Fruit fly (Drosophila melanogaster) whole organism, adult: Measurements from ENCODE around the gene Mhc.

ENCODE experiments used
- CG11617 ChIP-seq: fragments of 200-800 bp; sonication (Bioruptor generic); optimal IDR thresholded peaks from 2 replicates; lab custom pipeline; 2017; ENCODE audit warnings: mild to moderate bottlenecking, missing biosample characterization, missing genetic modification reagents, missing genetic modification characterization
- CG12768 ChIP-seq: fragments of 200-800 bp; sonication (Bioruptor generic); optimal IDR thresholded peaks from 2 replicates; lab custom pipeline; 2017; ENCODE audit warnings: missing biosample characterization, missing genetic modification characterization, mild to moderate bottlenecking, moderate library complexity, missing genetic modification reagents
- CG14711 ChIP-seq: fragments of 200-800 bp; sonication (Bioruptor generic); optimal IDR thresholded peaks from 2 replicates; lab custom pipeline; 2018; ENCODE audit warnings: missing biosample characterization, mild to moderate bottlenecking, missing genetic modification characterization, moderate library complexity
- CG1620 ChIP-seq: fragments of 200-800 bp; sonication (Bioruptor generic); optimal IDR thresholded peaks from 2 replicates; lab custom pipeline; 2016; ENCODE audit warnings: missing biosample characterization, missing genetic modification characterization
- CG33017 ChIP-seq: fragments of 200-800 bp; sonication (Bioruptor generic); optimal IDR thresholded peaks from 2 replicates; lab custom pipeline; 2018; ENCODE audit warnings: missing biosample characterization, mild to moderate bottlenecking, missing genetic modification characterization, moderate library complexity
- CG5204 ChIP-seq: fragments of 200-800 bp; sonication (Bioruptor generic); optimal IDR thresholded peaks from 2 replicates; lab custom pipeline; 2016; ENCODE audit warnings: missing biosample characterization, missing genetic modification characterization
- CG7045 ChIP-seq: fragments of 200-800 bp; sonication (Bioruptor generic); optimal IDR thresholded peaks from 2 replicates; lab custom pipeline; 2017; ENCODE audit warnings: missing biosample characterization, mild to moderate bottlenecking, missing genetic modification characterization
- CG7101 ChIP-seq: fragments of 200-800 bp; sonication (Bioruptor generic); optimal IDR thresholded peaks from 2 replicates; lab custom pipeline; 2018; ENCODE audit warnings: missing biosample characterization, mild to moderate bottlenecking, missing genetic modification characterization, moderate library complexity
- Clk ChIP-seq: fragments of 200-800 bp; sonication (Bioruptor generic); optimal IDR thresholded peaks from 2 replicates; lab custom pipeline; 2017; ENCODE audit warnings: missing biosample characterization, missing genetic modification characterization
- Crg-1 ChIP-seq: fragments of 200-800 bp; sonication (Bioruptor generic); optimal IDR thresholded peaks from 2 replicates; lab custom pipeline; 2016; ENCODE audit warnings: missing biosample characterization, missing genetic modification characterization
- Hr96 ChIP-seq: fragments of 200-800 bp; sonication (Bioruptor generic); optimal IDR thresholded peaks from 2 replicates; lab custom pipeline; 2016; ENCODE audit warnings: missing biosample characterization, missing genetic modification characterization
- Mnt ChIP-seq: fragments of 200-800 bp; sonication (Bioruptor generic); optimal IDR thresholded peaks from 2 replicates; lab custom pipeline; 2016; ENCODE audit warnings: missing biosample characterization, mild to moderate bottlenecking, missing genetic modification characterization
- bab1 ChIP-seq: fragments of 200-800 bp; sonication (Bioruptor generic); optimal IDR thresholded peaks from 3 replicates; lab custom pipeline; 2019; ENCODE audit warnings: missing biosample characterization, mild to moderate bottlenecking, missing genetic modification characterization, moderate library complexity
- cic ChIP-seq: fragments of 200-800 bp; sonication (Bioruptor generic); optimal IDR thresholded peaks from 2 replicates; lab custom pipeline; 2017; ENCODE audit warnings: missing biosample characterization, mild to moderate bottlenecking, missing genetic modification characterization, moderate library complexity
- cnc ChIP-seq, 2 experiments: fragments of >200 bp; optimal IDR thresholded peaks; 2 replicates each; lab custom pipeline; 2017
- kay ChIP-seq: fragments of 200-800 bp; sonication (Bioruptor generic); peaks from one replicate; lab custom pipeline; 2016; ENCODE audit warnings: missing biosample characterization, missing genetic modification characterization, borderline replicate concordance
- ovo ChIP-seq: fragments of 200-800 bp; sonication (Bioruptor generic); optimal IDR thresholded peaks from 2 replicates; lab custom pipeline; 2016; ENCODE audit warnings: missing biosample characterization, missing genetic modification characterization
- pad ChIP-seq: fragments of 200-800 bp; sonication (Bioruptor generic); optimal IDR thresholded peaks from 3 replicates; lab custom pipeline; 2017; ENCODE audit warnings: missing biosample characterization, missing genetic modification characterization, mild to moderate bottlenecking, moderate library complexity, missing genetic modification reagents
- tj ChIP-seq: fragments of 200-800 bp; sonication (Bioruptor generic); optimal IDR thresholded peaks from 3 replicates; lab custom pipeline; 2017; ENCODE audit warnings: missing biosample characterization, mild to moderate bottlenecking, missing genetic modification characterization, moderate library complexity
- toe ChIP-seq: fragments of 200-800 bp; sonication (Bioruptor generic); optimal IDR thresholded peaks from 2 replicates; lab custom pipeline; 2016; ENCODE audit warnings: missing biosample characterization, missing genetic modification characterization

Mhc gene

dm6 chr2L:16720707-16721700, 45.4 kb upstream of the Mhc start:
- TF ChIP-seq Clk (GFP tag; lab: Kevin White, UChicago) (peak; percentile 86), pad (GFP tag; lab: Kevin White, UChicago) (peak; percentile 85), ovo (peak; percentile 91), bab1 (GFP tag; lab: Kevin White, UChicago) (peak; percentile 98), CG7101 (tag; lab: Kevin White, UChicago) (peak; percentile 93), CG7045 (peak; percentile 97), CG5204 (peak; percentile 97), kay (GFP tag; lab: Kevin White, UChicago) (peak; percentile 99), toe (peak; percentile 95), cic (GFP tag; lab: Kevin White, UChicago) (peak; percentile 75), cnc (optimal IDR thresholded peaks at IDR 0.05; lab: Kevin White, UChicago) (no peak), tj (GFP tag; lab: Kevin White, UChicago) (peak; percentile 81), CG12768 (GFP tag; lab: Kevin White, UChicago) (peak; percentile 93), Hr96 (GFP tag; lab: Kevin White, UChicago) (peak; percentile 88), Crg-1 (GFP tag; lab: Kevin White, UChicago) (peak; percentile 84), CG33017 (peak; percentile 94), Mnt (peak; percentile 86), CG1620 (peak; percentile 94), CG11617 (GFP tag; lab: Kevin White, UChicago) (peak; percentile 96), CG14711 (tag; lab: Kevin White, UChicago) (peak; percentile 95)

dm6 chr2L:16722596-16722995, 43.8 kb upstream of the Mhc start:
- TF ChIP-seq kay (GFP tag; lab: Kevin White, UChicago) (peak; percentile 79), ovo (no peak)

dm6 chr2L:16727578-16728023, 38.8 kb upstream of the Mhc start, which contains the start of gene VhaSFD:
Gene VhaSFD, minus strand, starts transcription at chr2L:16727826.
- TF ChIP-seq Hr96 (GFP tag; lab: Kevin White, UChicago), result no peak
- TF ChIP-seq CG12768 (GFP tag; lab: Kevin White, UChicago), result peak; percentile 73
- peak; percentile 69 for TF ChIP-seq tj (GFP tag; lab: Kevin White, UChicago)
- peak; percentile 50 for TF ChIP-seq CG7101 (tag; lab: Kevin White, UChicago)
- peak; percentile 53 for TF ChIP-seq bab1 (GFP tag; lab: Kevin White, UChicago)
- TF ChIP-seq CG1620, result peak; percentile 9
- TF ChIP-seq cic (GFP tag; lab: Kevin White, UChicago), result peak; percentile 48
- peak; percentile 14 for TF ChIP-seq pad (GFP tag; lab: Kevin White, UChicago)
- TF ChIP-seq CG33017, result peak; percentile 40
- no peak for TF ChIP-seq CG14711 (tag; lab: Kevin White, UChicago)
- peak; percentile 75 for TF ChIP-seq Mnt

DNA sequence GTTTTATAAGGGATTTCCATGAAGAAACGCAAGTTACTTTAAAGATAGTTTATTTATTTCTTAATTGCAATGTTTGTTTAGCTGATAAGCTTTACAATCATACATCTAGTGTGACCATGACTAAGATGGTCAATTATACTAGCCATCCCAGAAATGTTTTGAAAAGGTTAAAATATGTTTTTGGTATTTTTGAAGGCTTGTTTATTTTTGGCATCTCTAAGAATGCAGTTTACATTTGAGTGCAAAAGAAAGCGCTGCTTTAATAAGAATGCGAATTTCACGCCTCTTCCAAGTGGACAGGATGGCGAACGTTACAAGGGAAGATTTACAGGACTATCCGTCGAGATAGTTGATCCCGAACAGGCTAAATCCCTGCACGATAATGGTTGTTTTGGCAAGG, 36.8 kb upstream of the Mhc start, which contains the start of gene Tsen2:
Gene Tsen2 (plus strand): TSS at position 222 of the 400 bp plus-strand sequence.
- TF ChIP-seq kay (GFP tag; lab: Kevin White, UChicago), result no peak
- peak; percentile 2 for TF ChIP-seq Mnt

DNA sequence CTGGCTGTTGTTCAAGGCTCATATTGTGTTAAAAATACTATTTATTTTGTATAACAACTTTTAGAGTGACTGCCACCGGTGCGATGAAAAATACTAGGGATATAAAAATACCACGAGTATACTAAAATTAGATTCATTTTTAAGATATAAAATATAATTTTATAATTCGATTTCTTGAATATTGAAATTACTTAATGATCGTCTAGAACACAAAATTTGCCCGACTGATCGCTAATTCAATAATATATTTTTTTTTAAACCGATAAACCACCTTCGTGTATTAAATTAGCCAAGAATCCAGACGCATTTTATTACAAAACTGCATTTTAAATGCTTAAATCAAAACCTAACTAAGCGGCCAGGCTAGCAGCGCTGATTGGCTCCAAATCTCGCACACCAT, 35.4 kb upstream of the Mhc start, which contains the start of gene CG17996:
Gene CG17996 (minus strand): TSS at position 101 of the 400 bp plus-strand sequence.
- no peak for TF ChIP-seq CG7101 (tag; lab: Kevin White, UChicago)

dm6 chr2L:16731799-16732198, 34.6 kb upstream of the Mhc start, which contains the start of gene Prosbeta4:
Gene Prosbeta4, minus strand, starts transcription at chr2L:16732133.
- no peak for TF ChIP-seq CG5204
- peak; percentile 66 to 93 for TF ChIP-seq cnc (optimal IDR thresholded peaks at IDR 0.05; lab: Kevin White, UChicago)
- no peak for TF ChIP-seq tj (GFP tag; lab: Kevin White, UChicago)

dm6 chr2L:16732338-16732892, 34.0 kb upstream of the Mhc start, which contains the start of gene Nubp1:
Gene Nubp1, plus strand, starts transcription at chr2L:16732550.
- no peak for TF ChIP-seq cic (GFP tag; lab: Kevin White, UChicago)
